Worm (Caenorhabditis elegans) whole organism, mixed stage, embryonic: ENCODE measurements around the gene srw-1.

ENCODE experiments used
- nhr-12 ChIP-seq: fragments of 150-350 bp; optimal IDR thresholded peaks from 2 replicates; lab custom pipeline; 2014; ENCODE audit warnings: missing biosample characterization, missing genetic modification characterization
- nhr-76 ChIP-seq: sonication (generic microtip); optimal IDR thresholded peaks from 2 replicates; lab custom pipeline; 2017; ENCODE audit warnings: missing biosample characterization, missing genetic modification characterization
- pha-4 ChIP-seq: fragments of 150-350 bp; optimal IDR thresholded peaks from 2 replicates; lab custom pipeline; 2018; ENCODE audit warnings: missing biosample characterization, missing genetic modification reagents, missing genetic modification characterization
- sem-2 ChIP-seq: fragments of 200-800 bp; sonication (Bioruptor generic); optimal IDR thresholded peaks from 2 replicates; lab custom pipeline; 2018; ENCODE audit warnings: mild to moderate bottlenecking, missing genetic modification characterization, missing compliant biosample characterization

ce11 chrV:15197955-15198354, at the start of gene srw-1:
- TF ChIP-seq pha-4 (tag; lab: Kevin White, UChicago) (no peak), sem-2 (GFP tag; lab: Kevin White, UChicago) (no peak), nhr-76 (tag; lab: Kevin White, UChicago) (no peak), nhr-12 (tag; lab: Kevin White, UChicago) (no peak)
